Worm (Caenorhabditis elegans) whole organism, midembryonic: ENCODE results near the gene C17H11.1.

Source experiments
- T22C8.4 ChIP-seq: fragments of 200-800 bp; sonication (Bioruptor generic); IDR thresholded peaks from 2 replicates; pipeline ENCODE4 v1.3.6; 2022; ENCODE audit warnings: missing genetic modification characterization, missing compliant biosample characterization
- cog-1 ChIP-seq: sonication (generic microtip); optimal IDR thresholded peaks from 2 replicates; lab custom pipeline; 2016; ENCODE audit warnings: missing genetic modification characterization, missing compliant biosample characterization
- flt-1 ChIP-seq: fragments of 200-800 bp; sonication (Bioruptor generic); IDR thresholded peaks from 2 replicates; pipeline ENCODE4 v1.3.6; 2022; ENCODE audit warnings: missing genetic modification characterization, missing compliant biosample characterization
- klf-2 ChIP-seq: fragments of 200-800 bp; sonication (Bioruptor generic); conservative IDR thresholded peaks from 2 replicates; pipeline ENCODE4 v1.3.6; 2022; ENCODE audit warnings: missing genetic modification reagents, missing genetic modification characterization, missing compliant biosample characterization
- med-1 ChIP-seq: sonication (generic microtip); optimal IDR thresholded peaks from 2 replicates; lab custom pipeline; 2017; ENCODE audit warnings: missing genetic modification characterization, mild to moderate bottlenecking, missing compliant biosample characterization, antibody characterized with exemption, missing genetic modification reagents; ENCODE audit not compliant: insufficient read depth
- ref-1 ChIP-seq: fragments of 200-800 bp; sonication (Bioruptor generic); conservative IDR thresholded peaks from 2 replicates; pipeline ENCODE4 v1.3.6; 2022; ENCODE audit warnings: missing genetic modification reagents, missing genetic modification characterization, missing compliant biosample characterization
- tab-1 ChIP-seq: fragments of 200-800 bp; sonication (Bioruptor generic); IDR thresholded peaks from 2 replicates; pipeline ENCODE4 v1.3.6; 2022; ENCODE audit warnings: missing genetic modification characterization, missing compliant biosample characterization
- ztf-23 ChIP-seq: fragments of 200-800 bp; sonication (Bioruptor generic); IDR thresholded peaks from 2 replicates; pipeline ENCODE4 v1.3.6; 2022; ENCODE audit warnings: missing genetic modification reagents, missing genetic modification characterization, missing compliant biosample characterization
- ztf-29 ChIP-seq: fragments of 200-800 bp; sonication (Bioruptor generic); IDR thresholded peaks from 2 replicates; pipeline ENCODE4 v1.3.6; 2022; ENCODE audit warnings: missing genetic modification reagents, missing genetic modification characterization, missing compliant biosample characterization

Gene C17H11.1

DNA sequence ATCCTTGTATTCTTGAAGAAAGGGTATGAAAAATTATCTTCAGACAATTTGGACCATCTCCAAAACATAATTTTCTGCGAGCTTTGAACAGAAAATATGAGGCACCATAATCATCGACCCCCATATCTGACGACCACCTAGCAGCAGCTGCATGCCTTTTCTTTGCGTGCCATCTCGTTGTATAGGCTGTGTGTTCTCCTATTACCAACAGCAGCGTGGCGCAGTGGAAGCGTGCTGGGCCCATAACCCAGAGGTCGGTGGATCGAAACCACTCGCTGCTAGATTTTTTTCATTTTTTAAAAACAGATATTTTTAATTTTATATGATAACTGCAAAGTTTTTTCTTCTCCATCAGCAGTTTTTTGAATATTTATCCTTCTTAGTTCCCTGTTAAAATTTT is 17.7 kb upstream of the C17H11.1 start:
- TF ChIP-seq flt-1 = peak; percentile 98
- TF ChIP-seq med-1 (GFP tag; lab: Kevin White, UChicago) = peak; percentile 63
- peak; percentile 98 for TF ChIP-seq ztf-29 (GFP tag; lab: Robert Waterston, UW)
- TF ChIP-seq ztf-23 (GFP tag; lab: Robert Waterston, UW) = peak; percentile 97
- peak; percentile 97 for TF ChIP-seq tab-1
- peak; percentile 97 for TF ChIP-seq T22C8.4 (GFP tag; lab: Robert Waterston, UW)
- TF ChIP-seq ref-1 (GFP tag; lab: Robert Waterston, UW) = peak; percentile 95
- TF ChIP-seq cog-1 (tag; lab: Kevin White, UChicago) = no peak
- TF ChIP-seq klf-2 (GFP tag; lab: Robert Waterston, UW) = peak; percentile 96

DNA sequence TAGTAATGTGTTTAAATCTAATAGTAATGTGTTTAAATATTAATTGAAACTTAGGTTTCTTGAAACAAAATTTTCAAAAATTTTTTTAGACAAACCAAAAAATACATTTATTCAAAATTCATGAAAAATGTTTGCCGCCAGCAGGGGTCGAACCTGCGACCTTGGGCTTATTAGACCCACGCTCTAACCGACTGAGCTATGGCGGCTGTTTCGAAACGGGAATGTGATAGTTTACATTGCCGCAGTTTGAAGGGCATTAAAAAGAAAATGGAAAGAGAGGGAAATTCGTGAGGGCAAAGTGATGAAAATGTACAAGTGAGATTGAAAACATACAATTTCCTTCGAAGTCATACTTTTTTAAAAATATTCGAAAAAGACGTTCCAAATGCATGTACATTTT is 17.2 kb upstream of the C17H11.1 start:
- TF ChIP-seq ztf-29 (GFP tag; lab: Robert Waterston, UW) (peak; percentile 71; the same call in 1 of the 2 replicates), ref-1 (GFP tag; lab: Robert Waterston, UW) (0 out of 2 replicates have a peak, but pooled peaks have one; percentile 40), T22C8.4 (GFP tag; lab: Robert Waterston, UW) (no peak), klf-2 (GFP tag; lab: Robert Waterston, UW) (0 out of 2 replicates have a peak, but pooled peaks have one; percentile 13), cog-1 (tag; lab: Kevin White, UChicago) (no peak), ztf-23 (GFP tag; lab: Robert Waterston, UW) (no peak), tab-1 (peak; percentile 12; the same call in 1 of the 2 replicates), med-1 (GFP tag; lab: Kevin White, UChicago) (no peak), flt-1 (peak; percentile 33; the same call in 1 of the 2 replicates)

DNA sequence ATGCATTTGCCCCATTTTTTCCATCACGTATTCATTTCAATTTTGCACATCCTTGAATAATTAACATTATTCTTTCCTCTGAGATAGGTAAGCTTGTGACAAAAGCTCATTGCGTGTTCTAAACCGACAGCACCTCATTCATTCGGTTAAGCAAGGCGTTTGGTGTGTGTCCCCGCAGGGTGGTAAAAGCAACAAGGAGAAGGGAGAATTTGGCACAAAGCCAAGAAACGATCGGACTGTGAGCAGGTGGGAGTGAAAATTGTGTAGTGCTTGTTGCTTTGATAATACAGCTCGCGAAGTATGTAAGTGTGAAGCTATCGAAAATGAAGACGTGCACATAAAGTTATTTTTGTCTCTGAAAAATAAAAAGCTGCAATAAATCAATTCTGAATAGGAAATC is 16.6 kb upstream of the C17H11.1 start:
- no peak for TF ChIP-seq ztf-23 (GFP tag; lab: Robert Waterston, UW)
- TF ChIP-seq flt-1 = peak; percentile 85
- TF ChIP-seq ztf-29 (GFP tag; lab: Robert Waterston, UW) = peak; percentile 93

DNA sequence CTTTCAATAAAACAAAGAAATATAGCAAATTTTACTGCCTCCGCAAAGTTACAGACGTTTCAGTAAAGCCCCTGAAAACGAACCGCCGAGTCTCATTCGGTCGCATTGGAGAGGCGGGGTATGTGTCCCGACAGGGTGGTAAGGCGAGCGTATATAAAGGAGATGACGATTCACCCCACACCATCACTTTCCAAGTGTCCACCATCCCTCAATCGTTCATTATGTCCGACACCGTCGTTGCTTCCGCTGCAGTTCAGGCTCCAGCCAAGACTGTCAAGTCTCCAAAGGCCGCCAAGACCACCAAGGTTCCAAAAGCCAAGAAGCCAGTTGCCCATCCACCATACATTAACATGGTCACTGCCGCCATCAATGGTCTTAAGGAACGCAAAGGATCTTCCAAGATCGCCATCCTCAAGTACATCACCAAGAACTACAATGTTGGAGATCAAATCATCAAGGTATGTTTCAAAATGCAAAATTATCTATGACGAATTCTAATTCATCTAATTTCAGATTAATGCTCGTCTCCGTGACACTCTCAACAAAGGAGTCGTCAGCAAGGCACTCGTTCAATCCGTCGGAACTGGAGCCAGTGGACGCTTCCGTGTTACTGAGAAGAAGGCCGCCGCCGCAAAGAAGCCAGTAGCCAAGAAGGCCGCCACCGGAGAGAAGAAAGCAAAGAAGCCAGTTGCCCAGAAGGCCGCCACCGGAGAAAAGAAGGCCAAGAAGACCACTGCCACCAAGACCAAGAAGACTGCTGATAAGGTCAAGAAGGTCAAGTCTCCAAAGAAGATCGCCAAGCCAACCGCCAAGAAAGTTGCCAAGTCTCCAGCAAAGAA is 14.5 kb upstream of the C17H11.1 start, which contains the start of gene hil-3:
Gene hil-3 (plus strand): TSS at position 195 of the 839 bp plus-strand sequence.
- TF ChIP-seq ztf-23 (GFP tag; lab: Robert Waterston, UW) (0 out of 2 replicates have a peak, but pooled peaks have one; percentile 33), flt-1 (no peak), tab-1 (no peak), cog-1 (tag; lab: Kevin White, UChicago) (peak; percentile 15), med-1 (GFP tag; lab: Kevin White, UChicago) (no peak), klf-2 (GFP tag; lab: Robert Waterston, UW) (0 out of 2 replicates have a peak, but pooled peaks have one; percentile 36)

DNA sequence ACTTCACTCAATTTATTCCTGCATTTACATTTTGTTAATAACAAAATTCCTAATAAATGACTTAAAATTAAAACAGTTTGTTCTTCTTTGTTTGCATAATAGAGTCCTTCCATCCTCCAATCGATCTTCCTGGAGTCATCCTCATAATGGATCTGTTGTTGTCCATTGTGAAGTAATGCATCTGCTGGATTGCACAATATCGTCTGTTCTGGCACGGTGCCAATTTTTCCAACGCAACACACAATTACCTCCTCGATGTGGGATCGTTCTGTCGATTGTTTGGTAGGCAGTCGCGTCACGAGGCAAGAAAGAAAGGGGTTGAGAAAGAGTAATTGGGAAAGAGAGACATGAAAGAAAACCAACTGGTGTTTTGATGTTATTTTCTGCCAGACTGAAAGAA is 13.7 kb upstream of the C17H11.1 start:
- no peak for TF ChIP-seq cog-1 (tag; lab: Kevin White, UChicago)
- no peak for TF ChIP-seq med-1 (GFP tag; lab: Kevin White, UChicago)
- 0 out of 2 replicates have a peak, but pooled peaks have one; percentile 22 for TF ChIP-seq flt-1
- no peak for TF ChIP-seq T22C8.4 (GFP tag; lab: Robert Waterston, UW)
- TF ChIP-seq ztf-29 (GFP tag; lab: Robert Waterston, UW) = no peak

DNA sequence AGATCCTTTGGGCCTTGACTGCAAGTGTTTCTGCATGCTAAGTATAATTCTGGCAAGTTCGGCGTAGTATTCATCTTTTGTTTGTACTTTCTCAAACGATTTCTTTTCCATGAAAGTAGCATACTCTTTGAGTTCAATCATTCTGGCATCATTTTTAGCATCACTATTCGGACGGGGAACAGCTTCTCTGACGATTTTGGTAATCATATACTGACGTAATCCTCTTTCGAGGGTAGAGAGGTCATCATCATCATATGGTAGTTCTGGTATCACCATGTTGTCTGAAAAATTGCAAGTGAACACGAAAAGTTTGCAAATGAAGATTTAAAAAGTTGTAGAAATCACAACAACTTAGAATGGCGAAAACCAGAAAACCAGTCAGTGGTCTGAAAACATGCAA is 10.9 kb upstream of the C17H11.1 start, which contains the start of gene F22F1.3:
Gene F22F1.3 (minus strand): TSS at position 281 of the 400 bp plus-strand sequence.
- TF ChIP-seq klf-2 (GFP tag; lab: Robert Waterston, UW) (no peak), ztf-29 (GFP tag; lab: Robert Waterston, UW) (no peak), flt-1 (no peak), T22C8.4 (GFP tag; lab: Robert Waterston, UW) (no peak), ref-1 (GFP tag; lab: Robert Waterston, UW) (no peak), med-1 (GFP tag; lab: Kevin White, UChicago) (no peak), ztf-23 (GFP tag; lab: Robert Waterston, UW) (no peak), tab-1 (no peak)

DNA sequence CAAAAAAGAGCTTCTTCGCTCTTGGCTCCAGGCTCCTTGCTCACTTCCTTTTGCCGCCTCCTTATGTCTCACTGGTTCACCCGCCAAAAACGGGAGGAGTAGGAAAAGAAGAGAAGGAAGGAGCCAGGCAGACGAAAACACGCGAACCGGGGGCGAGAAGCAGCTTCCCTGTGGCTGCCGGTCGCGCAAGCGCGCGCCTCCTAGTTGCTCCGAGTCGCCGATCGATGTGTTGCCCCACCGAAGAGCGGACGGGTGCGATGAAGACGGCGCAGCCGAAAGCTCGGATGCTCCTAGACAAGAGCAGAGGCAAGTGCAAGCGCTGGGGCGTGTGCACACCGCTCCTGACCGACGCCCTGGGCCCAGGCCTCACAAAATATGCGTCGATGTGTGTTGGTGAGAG is 10.2 kb upstream of the C17H11.1 start:
- TF ChIP-seq cog-1 (tag; lab: Kevin White, UChicago) = no peak
- TF ChIP-seq flt-1 = peak; percentile 26; the same call in 1 of the 2 replicates
- TF ChIP-seq med-1 (GFP tag; lab: Kevin White, UChicago) = no peak
- 0 out of 2 replicates have a peak, but pooled peaks have one; percentile 8 for TF ChIP-seq ztf-23 (GFP tag; lab: Robert Waterston, UW)
- TF ChIP-seq T22C8.4 (GFP tag; lab: Robert Waterston, UW) = 0 out of 2 replicates have a peak, but pooled peaks have one; percentile 26

DNA sequence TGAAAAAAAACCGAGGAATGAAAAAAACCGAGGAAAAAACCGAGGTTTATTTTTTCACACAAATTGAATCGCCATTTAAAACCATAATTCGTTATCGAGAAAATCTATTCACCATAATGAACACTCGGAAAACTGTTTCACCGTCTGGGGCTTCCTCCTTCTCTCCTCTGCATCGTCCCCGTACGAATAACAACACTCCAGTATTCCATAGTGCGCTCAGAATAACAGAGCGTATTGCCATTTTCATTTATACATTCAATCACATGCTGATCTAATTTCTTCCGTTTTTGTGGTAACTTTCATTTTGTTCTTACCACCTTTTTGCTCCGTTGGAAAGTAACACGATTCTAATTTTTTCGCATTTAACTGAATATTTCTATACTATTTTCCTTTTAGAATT is 4.2 kb upstream of the C17H11.1 start, which contains the start of gene C17H11.2:
Gene C17H11.2 (plus strand): TSS at position 397 of the 400 bp plus-strand sequence.
- TF ChIP-seq ztf-29 (GFP tag; lab: Robert Waterston, UW) (no peak), klf-2 (GFP tag; lab: Robert Waterston, UW) (no peak), flt-1 (no peak), med-1 (GFP tag; lab: Kevin White, UChicago) (no peak), ztf-23 (GFP tag; lab: Robert Waterston, UW) (no peak), cog-1 (tag; lab: Kevin White, UChicago) (no peak), T22C8.4 (GFP tag; lab: Robert Waterston, UW) (no peak), tab-1 (no peak), ref-1 (GFP tag; lab: Robert Waterston, UW) (no peak)

DNA sequence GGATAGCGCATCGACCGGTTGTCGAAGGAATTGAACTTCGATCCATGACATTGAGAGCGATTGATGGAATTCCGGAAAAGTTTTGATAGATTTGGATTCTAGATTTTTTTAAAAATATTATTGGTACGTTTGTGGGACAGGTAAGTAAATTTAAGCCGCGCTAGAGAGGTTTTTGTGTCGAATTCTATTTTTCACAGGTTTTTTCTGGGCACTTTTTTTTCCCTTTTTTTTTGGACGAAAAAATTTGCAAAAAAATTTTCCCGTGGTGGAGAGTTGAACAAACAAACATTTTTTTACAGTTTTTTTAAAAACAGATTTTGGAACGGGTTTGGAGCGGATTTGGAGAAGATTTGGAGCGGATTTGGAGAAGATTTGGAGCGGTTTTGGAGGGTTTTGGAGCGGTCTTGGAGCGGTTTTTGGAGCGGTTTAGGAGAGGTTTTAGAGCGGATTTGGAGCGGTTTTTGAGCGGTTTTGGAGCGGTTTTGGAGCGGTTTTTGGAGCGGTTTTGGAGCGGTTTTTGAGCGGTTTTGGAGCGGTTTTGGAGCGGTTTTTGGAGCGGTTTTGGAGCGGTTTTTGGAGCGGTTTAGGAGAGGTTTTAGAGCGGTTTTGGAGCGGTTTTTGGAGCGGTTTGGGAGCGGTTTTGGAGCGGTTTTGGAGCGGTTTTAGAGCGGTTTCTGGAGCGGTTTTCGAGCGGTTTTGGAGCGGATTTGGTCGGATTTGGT is 8.0 kb downstream of the C17H11.1 start, which contains the start of gene C17H11.4:
Gene C17H11.4 (minus strand): TSS at position 51 of the 722 bp plus-strand sequence.
- TF ChIP-seq ztf-23 (GFP tag; lab: Robert Waterston, UW) = peak; percentile 79
- peak; percentile 86 for TF ChIP-seq flt-1
- TF ChIP-seq klf-2 (GFP tag; lab: Robert Waterston, UW) = peak; percentile 67; the same call in 1 of the 2 replicates
- TF ChIP-seq tab-1 = peak; percentile 75; the same call in 1 of the 2 replicates
- peak; percentile 34; the same call in 1 of the 2 replicates for TF ChIP-seq ref-1 (GFP tag; lab: Robert Waterston, UW)
- 0 out of 2 replicates have a peak, but pooled peaks have one; percentile 10 for TF ChIP-seq T22C8.4 (GFP tag; lab: Robert Waterston, UW)
